Worm (Caenorhabditis elegans) whole organism, L1 larva: ENCODE data around the gene pes-23.

ENCODE experiments used
- C04F5.9 ChIP-seq: sonication (generic microtip); optimal IDR thresholded peaks from 2 replicates; lab custom pipeline; 2016; ENCODE audit warnings: missing genetic modification characterization, missing compliant biosample characterization
- C16A3.4 ChIP-seq: fragments of 150-350 bp; optimal IDR thresholded peaks from 2 replicates; lab custom pipeline; 2014; ENCODE audit warnings: missing biosample characterization, missing genetic modification characterization
- Y116A8C.19 ChIP-seq: sonication (generic microtip); optimal IDR thresholded peaks from 2 replicates; lab custom pipeline; 2016; ENCODE audit warnings: missing compliant biosample characterization, missing genetic modification characterization, borderline replicate concordance
- alr-1 ChIP-seq: fragments of 200-800 bp; sonication (Bioruptor generic); optimal IDR thresholded peaks from 2 replicates; lab custom pipeline; 2018; ENCODE audit warnings: borderline replicate concordance, mild to moderate bottlenecking, missing genetic modification characterization, missing compliant biosample characterization
- aly-2 ChIP-seq: fragments of 150-350 bp; optimal IDR thresholded peaks from 2 replicates; lab custom pipeline; 2014; ENCODE audit warnings: missing biosample characterization, missing genetic modification characterization
- blmp-1 ChIP-seq: fragments of 150-350 bp; optimal IDR thresholded peaks from 2 replicates; lab custom pipeline; 2014; ENCODE audit warnings: missing biosample characterization, missing genetic modification characterization
- ceh-8 ChIP-seq: fragments of 200-800 bp; sonication (Bioruptor generic); optimal IDR thresholded peaks from 2 replicates; lab custom pipeline; 2018; ENCODE audit warnings: mild to moderate bottlenecking, missing genetic modification characterization, moderate library complexity, missing compliant biosample characterization
- ces-1 ChIP-seq: fragments of 150-350 bp; optimal IDR thresholded peaks from 2 replicates; lab custom pipeline; 2014; ENCODE audit warnings: missing biosample characterization, missing genetic modification reagents, missing genetic modification characterization
- dpl-1 ChIP-seq, 3 experiments: fragments of 150-350 bp in 2 of 3; sonication (generic microtip) in 1 of 3; optimal IDR thresholded peaks; 2 replicates each; lab custom pipeline; 2014 to 2017; ENCODE audit warnings: missing biosample characterization in 3 of 3, missing genetic modification characterization in 3 of 3, missing genetic modification reagents in 3 of 3
- dsc-1 ChIP-seq: sonication (generic microtip); optimal IDR thresholded peaks from 2 replicates; lab custom pipeline; 2016; ENCODE audit warnings: mild to moderate bottlenecking, missing genetic modification characterization, missing compliant biosample characterization
- efl-1 ChIP-seq, 4 experiments: fragments of 150-350 bp; optimal IDR thresholded peaks in 3 of 4; peaks in 1 of 4; 1 replicate in 1 of 4; 2 replicates in 3 of 4; lab custom pipeline; 2014; ENCODE audit warnings: missing biosample characterization in 2 of 4, missing genetic modification characterization in 2 of 4, missing genetic modification reagents in 2 of 4
- egl-13 ChIP-seq: sonication (generic microtip); optimal IDR thresholded peaks from 2 replicates; lab custom pipeline; 2016; ENCODE audit warnings: missing genotype, missing genetic modification reagents, missing genetic modification characterization, missing compliant biosample characterization
- elt-2 ChIP-seq: sonication (generic microtip); optimal IDR thresholded peaks from 2 replicates; lab custom pipeline; 2016; ENCODE audit warnings: missing genetic modification characterization, mild to moderate bottlenecking, inconsistent platforms, missing compliant biosample characterization, missing genetic modification reagents
- fkh-4 ChIP-seq: sonication (generic microtip); optimal IDR thresholded peaks from 2 replicates; lab custom pipeline; 2016; ENCODE audit warnings: missing compliant biosample characterization, missing genetic modification characterization, borderline replicate concordance
- grh-1 ChIP-seq: fragments of 200-800 bp; sonication (Bioruptor generic); IDR thresholded peaks from 2 replicates; pipeline ENCODE4 v1.3.6; 2022; ENCODE audit warnings: missing genetic modification reagents, missing genetic modification characterization, missing compliant biosample characterization
- hpl-2 ChIP-seq: fragments of 150-350 bp; optimal IDR thresholded peaks from 2 replicates; lab custom pipeline; 2014; ENCODE audit warnings: missing biosample characterization, missing genetic modification reagents, missing genetic modification characterization
- jun-1 ChIP-seq: fragments of 150-350 bp; optimal IDR thresholded peaks from 2 replicates; lab custom pipeline; 2014; ENCODE audit warnings: missing biosample characterization, missing genetic modification reagents, missing genetic modification characterization
- lin-13 ChIP-seq: fragments of 150-350 bp; optimal IDR thresholded peaks from 2 replicates; lab custom pipeline; 2014; ENCODE audit warnings: missing biosample characterization, missing genetic modification reagents, missing genetic modification characterization
- lin-15B ChIP-seq: fragments of 150-350 bp; sonication (generic microtip); optimal IDR thresholded peaks from 3 replicates; lab custom pipeline; 2014; ENCODE audit warnings: missing biosample characterization, missing genetic modification characterization
- lin-35 ChIP-seq, 2 experiments: fragments of 150-350 bp; optimal IDR thresholded peaks; 2 replicates each; lab custom pipeline; 2014; ENCODE audit warnings: missing biosample characterization in 2 of 2, missing genetic modification characterization in 2 of 2, missing genetic modification reagents in 2 of 2
- lin-39 ChIP-seq: fragments of 150-350 bp; optimal IDR thresholded peaks from 2 replicates; lab custom pipeline; 2014; ENCODE audit warnings: missing biosample characterization, missing genetic modification reagents, missing genetic modification characterization
- lsy-2 ChIP-seq, 2 experiments: fragments of 150-350 bp; optimal IDR thresholded peaks; 2 replicates each; lab custom pipeline; 2014; ENCODE audit warnings: missing biosample characterization in 2 of 2, missing genetic modification characterization in 2 of 2
- mab-9 ChIP-seq: fragments of 200-800 bp; sonication (Bioruptor generic); IDR thresholded peaks from 2 replicates; pipeline ENCODE4 v1.3.6; 2022; ENCODE audit warnings: missing genetic modification reagents, missing genetic modification characterization, missing compliant biosample characterization
- mdl-1 ChIP-seq, 2 experiments: fragments of 150-350 bp; optimal IDR thresholded peaks; 2 replicates each; lab custom pipeline; 2014 to 2017; ENCODE audit warnings: missing biosample characterization in 2 of 2, missing genetic modification characterization in 2 of 2, inconsistent platforms in 1 of 2
- mef-2 ChIP-seq: fragments of 150-350 bp; optimal IDR thresholded peaks from 2 replicates; lab custom pipeline; 2014; ENCODE audit warnings: missing biosample characterization, missing genetic modification characterization
- nhr-12 ChIP-seq: sonication (generic microtip); optimal IDR thresholded peaks from 2 replicates; lab custom pipeline; 2017; ENCODE audit warnings: missing biosample characterization, missing genetic modification characterization
- nhr-19 ChIP-seq: fragments of 200-800 bp; sonication (Bioruptor generic); conservative IDR thresholded peaks from 2 replicates; pipeline ENCODE4 v1.3.6; 2022; ENCODE audit warnings: missing genetic modification characterization, missing compliant biosample characterization
- nhr-20 ChIP-seq: sonication (generic microtip); optimal IDR thresholded peaks from 2 replicates; lab custom pipeline; 2016; ENCODE audit warnings: mild to moderate bottlenecking, missing genetic modification characterization, missing compliant biosample characterization
- nhr-47 ChIP-seq: sonication (generic microtip); optimal IDR thresholded peaks from 2 replicates; lab custom pipeline; 2016; ENCODE audit warnings: mild to moderate bottlenecking, missing genetic modification characterization, moderate library complexity, missing compliant biosample characterization
- nhr-71 ChIP-seq: sonication (generic microtip); optimal IDR thresholded peaks from 2 replicates; lab custom pipeline; 2016; ENCODE audit warnings: mild to moderate bottlenecking, missing genetic modification characterization, moderate library complexity, missing compliant biosample characterization
- nhr-85 ChIP-seq: sonication (generic microtip); peaks from one replicate; lab custom pipeline; 2016; ENCODE audit warnings: missing genetic modification characterization, inconsistent platforms, missing compliant biosample characterization
- nhr-90 ChIP-seq: sonication (generic microtip); optimal IDR thresholded peaks from 2 replicates; lab custom pipeline; 2016; ENCODE audit warnings: mild to moderate bottlenecking, missing genetic modification characterization, missing compliant biosample characterization; ENCODE audit not compliant: poor library complexity
- pax-3 ChIP-seq: fragments of 200-800 bp; sonication (Bioruptor generic); optimal IDR thresholded peaks from 2 replicates; lab custom pipeline; 2018; ENCODE audit warnings: mild to moderate bottlenecking, missing genetic modification characterization, moderate library complexity, missing compliant biosample characterization
- rnt-1 ChIP-seq: sonication (generic microtip); optimal IDR thresholded peaks from 2 replicates; lab custom pipeline; 2016; ENCODE audit warnings: mild to moderate bottlenecking, missing genetic modification characterization, moderate library complexity, missing compliant biosample characterization
- skn-1 ChIP-seq: fragments of 150-350 bp; optimal IDR thresholded peaks from 2 replicates; lab custom pipeline; 2014; ENCODE audit warnings: missing biosample characterization, missing genetic modification characterization
- sox-4 ChIP-seq: sonication (generic microtip); optimal IDR thresholded peaks from 2 replicates; lab custom pipeline; 2016; ENCODE audit warnings: missing genetic modification characterization, missing compliant biosample characterization
- sptf-1 ChIP-seq: fragments of 150-350 bp; optimal IDR thresholded peaks from 2 replicates; lab custom pipeline; 2014; ENCODE audit warnings: missing biosample characterization, missing genetic modification characterization
- sup-37 ChIP-seq: fragments of 200-800 bp; sonication (Bioruptor generic); optimal IDR thresholded peaks from 2 replicates; lab custom pipeline; 2018; ENCODE audit warnings: mild to moderate bottlenecking, missing genetic modification characterization, missing compliant biosample characterization
- tbx-2 ChIP-seq: sonication (generic microtip); optimal IDR thresholded peaks from 2 replicates; lab custom pipeline; 2016; ENCODE audit warnings: missing genetic modification characterization, missing compliant biosample characterization
- tlp-1 ChIP-seq: fragments of 150-350 bp; optimal IDR thresholded peaks from 2 replicates; lab custom pipeline; 2014; ENCODE audit warnings: missing biosample characterization, missing genetic modification characterization
- unc-30 ChIP-seq: sonication (generic microtip); optimal IDR thresholded peaks from 2 replicates; lab custom pipeline; 2017; ENCODE audit warnings: missing biosample characterization, missing genetic modification characterization
- unc-62 ChIP-seq: fragments of 150-350 bp; optimal IDR thresholded peaks from 2 replicates; lab custom pipeline; 2014; ENCODE audit warnings: missing biosample characterization, missing genetic modification reagents, missing genetic modification characterization
- unc-86 ChIP-seq: sonication (generic microtip); optimal IDR thresholded peaks from 2 replicates; lab custom pipeline; 2016; ENCODE audit warnings: missing genetic modification characterization, missing compliant biosample characterization
- unc-98 ChIP-seq: fragments of 200-800 bp; sonication (Bioruptor generic); IDR thresholded peaks from 2 replicates; pipeline ENCODE4 v1.3.6; 2022; ENCODE audit warnings: missing genetic modification characterization, missing compliant biosample characterization
- vab-15 ChIP-seq: sonication (generic microtip); optimal IDR thresholded peaks from 2 replicates; lab custom pipeline; 2017; ENCODE audit warnings: missing genotype, mild to moderate bottlenecking, missing genetic modification characterization, missing compliant biosample characterization
- zag-1 ChIP-seq: fragments of 150-350 bp; optimal IDR thresholded peaks from 2 replicates; lab custom pipeline; 2014; ENCODE audit warnings: missing biosample characterization, missing genetic modification characterization
- ztf-11 ChIP-seq, 2 experiments: sonication (generic microtip); optimal IDR thresholded peaks; 2 replicates each; lab custom pipeline; 2016 to 2017; ENCODE audit warnings: missing genetic modification characterization in 2 of 2, missing biosample characterization in 1 of 2, missing compliant biosample characterization in 1 of 2
- ztf-4 ChIP-seq: fragments of 150-350 bp; optimal IDR thresholded peaks from 2 replicates; lab custom pipeline; 2014; ENCODE audit warnings: missing biosample characterization, missing genetic modification characterization

pes-23 gene

DNA sequence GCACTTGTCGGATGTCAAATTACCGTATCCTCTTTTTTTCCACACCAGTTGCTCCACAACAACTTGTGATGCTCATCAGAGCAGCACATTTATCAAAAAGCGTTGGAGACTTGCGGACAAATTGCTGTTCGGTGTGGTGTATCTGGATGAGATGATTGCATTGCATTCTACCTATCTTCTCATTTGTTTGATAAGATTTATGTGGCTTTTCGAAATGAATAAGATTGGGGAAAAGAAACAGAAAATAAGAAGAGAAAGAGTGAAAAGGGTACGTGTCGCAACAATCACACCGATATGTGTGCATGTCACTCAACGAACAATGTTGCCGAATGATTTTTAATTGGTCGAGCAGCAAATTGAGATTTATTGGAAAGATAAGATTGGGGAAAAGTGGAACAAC, 7.1 kb upstream of the pes-23 start (continued):
- TF ChIP-seq mdl-1 (tag; optimal IDR thresholded peaks at IDR 0.05; lab: Kevin White, UChicago) = no peak
- TF ChIP-seq lin-13 (GFP tag; lab: Kevin White, UChicago) = no peak
- no peak for TF ChIP-seq ztf-11 (tag; optimal IDR thresholded peaks at IDR 0.05; lab: Kevin White, UChicago)
- TF ChIP-seq sox-4 (tag; lab: Kevin White, UChicago) = no peak
- no peak for TF ChIP-seq zag-1 (tag; lab: Kevin White, UChicago)
- peak; percentile 45 for TF ChIP-seq nhr-71 (tag; lab: Kevin White, UChicago)
- TF ChIP-seq efl-1 (optimal IDR thresholded peaks at IDR 0.05; lab: Kevin White, UChicago) = no peak
- TF ChIP-seq efl-1 (GFP tag; optimal IDR thresholded peaks at IDR 0.05 in 1 of 2; lab: Kevin White, UChicago) = peak in 1 of 2 experiments; percentile 28
- no peak for TF ChIP-seq skn-1 (tag; lab: Kevin White, UChicago)
- no peak for TF ChIP-seq unc-62 (GFP tag; lab: Kevin White, UChicago)
- TF ChIP-seq pax-3 (tag; lab: Kevin White, UChicago) = no peak
- TF ChIP-seq ces-1 = no peak
- no peak for TF ChIP-seq ztf-4 (tag; lab: Kevin White, UChicago)
- no peak for TF ChIP-seq unc-86 (tag; lab: Kevin White, UChicago)
- TF ChIP-seq jun-1 (tag; lab: Kevin White, UChicago) = no peak
- no peak for TF ChIP-seq lin-35 (GFP tag; optimal IDR thresholded peaks at IDR 0.05; lab: Kevin White, UChicago)
- no peak for TF ChIP-seq lin-39 (tag; lab: Kevin White, UChicago)
- peak; percentile 42 for TF ChIP-seq rnt-1
- no peak for TF ChIP-seq vab-15
- TF ChIP-seq nhr-12 (tag; lab: Kevin White, UChicago) = no peak
- no peak for TF ChIP-seq dsc-1
- TF ChIP-seq elt-2 (tag; lab: Kevin White, UChicago) = no peak

DNA sequence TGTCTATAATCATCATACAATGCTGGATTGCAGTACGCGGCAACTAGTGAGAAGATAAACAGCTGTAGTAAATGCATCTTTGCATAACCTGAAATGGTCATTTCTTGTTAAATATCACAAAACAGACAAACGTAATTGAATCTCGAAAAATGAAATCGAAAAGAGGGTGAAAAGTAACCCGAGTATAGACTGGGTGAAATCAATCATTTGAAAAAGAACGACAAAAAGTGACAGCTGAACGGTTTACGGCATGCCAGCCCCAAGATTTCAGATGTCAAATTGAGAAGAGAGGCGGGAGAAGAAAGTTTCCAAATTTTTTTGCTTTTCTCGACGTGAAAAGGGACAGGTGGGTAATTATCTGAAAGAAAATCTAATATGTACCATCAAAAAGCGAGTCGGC, 1.3 kb upstream of the pes-23 start, which contains the start of gene F14B8.4:
F14B8.4 (minus strand) TSS at position 101 of the 400 bp plus-strand sequence.
- no peak for TF ChIP-seq sup-37
- TF ChIP-seq nhr-85 (tag; lab: Kevin White, UChicago) = peak; percentile 53

DNA sequence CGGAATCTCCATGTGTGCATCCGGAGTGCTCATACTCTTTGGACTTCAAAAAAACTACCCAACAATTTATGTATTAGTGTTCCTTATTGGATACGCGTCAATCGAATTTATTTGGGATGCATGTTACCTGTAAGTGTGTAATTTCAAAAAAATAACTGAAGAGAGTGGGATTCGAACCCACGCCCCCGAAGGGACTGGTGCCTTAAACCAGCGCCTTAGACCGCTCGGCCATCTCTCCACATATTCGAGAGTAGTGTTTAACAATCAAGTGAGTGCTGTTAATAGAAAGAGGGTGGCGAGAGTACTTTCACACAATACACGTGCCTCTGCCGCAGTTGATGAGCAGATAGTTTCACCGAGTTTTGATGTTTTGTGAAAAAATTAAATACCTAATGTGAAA, 1.8 kb downstream of the pes-23 start:
- TF ChIP-seq C16A3.4 (tag; lab: Kevin White, UChicago) (peak; percentile 68), tbx-2 (peak; percentile 42), dpl-1 (GFP tag; optimal IDR thresholded peaks at IDR 0.05; lab: Kevin White, UChicago) (no peak), efl-1 (optimal IDR thresholded peaks at IDR 0.05; lab: Kevin White, UChicago) (peak; percentile 5 to 20), efl-1 (GFP tag; optimal IDR thresholded peaks at IDR 0.05 in 1 of 2; lab: Kevin White, UChicago) (peak in 1 of 2 experiments; percentile 90), mef-2 (tag; lab: Kevin White, UChicago) (no peak), C04F5.9 (tag; lab: Kevin White, UChicago) (no peak), nhr-12 (tag; lab: Kevin White, UChicago) (no peak), aly-2 (tag; lab: Kevin White, UChicago) (no peak), mab-9 (peak; percentile 46; the same call in 1 of the 2 replicates), hpl-2 (GFP tag; lab: Kevin White, UChicago) (peak; percentile 48), tlp-1 (tag; lab: Kevin White, UChicago) (no peak), blmp-1 (peak; percentile 9), egl-13 (tag; lab: Kevin White, UChicago) (no peak), dsc-1 (peak; percentile 68), Y116A8C.19 (no peak), nhr-47 (peak; percentile 71), nhr-90 (peak; percentile 61), lsy-2 (tag; optimal IDR thresholded peaks at IDR 0.05; lab: Kevin White, UChicago) (peak; percentile 16 to 58), alr-1 (no peak), sptf-1 (tag; lab: Kevin White, UChicago) (no peak), elt-2 (tag; lab: Kevin White, UChicago) (peak; percentile 36), unc-98 (GFP tag; lab: Robert Waterston, UW) (no peak), vab-15 (no peak), grh-1 (no peak), nhr-71 (tag; lab: Kevin White, UChicago) (peak; percentile 77), unc-62 (GFP tag; lab: Kevin White, UChicago) (no peak), unc-30 (tag; lab: Kevin White, UChicago) (no peak), nhr-20 (tag; lab: Kevin White, UChicago) (peak; percentile 62), mdl-1 (tag; optimal IDR thresholded peaks at IDR 0.05; lab: Kevin White, UChicago) (peak in 1 of 2 experiments; percentile 76), nhr-19 (GFP tag; lab: Robert Waterston, UW) (peak; percentile 65), lin-15B (tag; lab: Kevin White, UChicago) (no peak), ceh-8 (GFP tag; lab: Kevin White, UChicago) (no peak), fkh-4 (tag; lab: Kevin White, UChicago) (no peak)
